Fruit fly (Drosophila melanogaster): Measurements from ENCODE around the gene CG6839.

dm6 chr3L:18968193-18968969, 51.0 kb downstream of the CG6839 start:
- TF ChIP-seq CG14655 (GFP tag; optimal IDR thresholded peaks at IDR 0.05) (no peak), CG34367 (tag; optimal IDR thresholded peaks at IDR 0.05) (no peak), Snoo (tag; optimal IDR thresholded peaks at IDR 0.05) (no peak), CG15710 (tag; optimal IDR thresholded peaks at IDR 0.05) (no peak), Ets98B (GFP tag; IDR thresholded peaks at IDR 0.05) (no peak), CG8159 (tag; optimal IDR thresholded peaks at IDR 0.05) (no peak), Pif1A (GFP tag; optimal IDR thresholded peaks at IDR 0.05) (no peak), CG17806 (tag; optimal IDR thresholded peaks at IDR 0.05) (no peak), CG9948 (tag; optimal IDR thresholded peaks at IDR 0.05) (no peak), fd96Ca (GFP tag; IDR thresholded peaks at IDR 0.05) (no peak), rn (GFP tag; IDR thresholded peaks at IDR 0.05) (no peak), EcR (GFP tag; optimal IDR thresholded peaks at IDR 0.05) (no peak), D1 (tag; optimal IDR thresholded peaks at IDR 0.05) (no peak), CG10348 (GFP tag; IDR thresholded peaks at IDR 0.05) (no peak)

Measured in whole organism, pupa.